Worm (Caenorhabditis elegans) whole organism, late embryonic: ENCODE results near the gene str-130.

Source experiments
- ama-1 ChIP-seq: fragments of 150-350 bp; optimal IDR thresholded peaks from 2 replicates; lab custom pipeline; 2014
- ceh-48 ChIP-seq: sonication (generic microtip); optimal IDR thresholded peaks from 2 replicates; lab custom pipeline; 2016; ENCODE audit warnings: missing genetic modification characterization, inconsistent platforms, missing compliant biosample characterization
- ceh-9 ChIP-seq: sonication (generic microtip); optimal IDR thresholded peaks from 2 replicates; lab custom pipeline; 2016; ENCODE audit warnings: mild to moderate bottlenecking, missing genetic modification characterization, inconsistent platforms, missing compliant biosample characterization
- ets-4 ChIP-seq: sonication (generic microtip); optimal IDR thresholded peaks from 2 replicates; lab custom pipeline; 2016; ENCODE audit warnings: missing genetic modification characterization, missing compliant biosample characterization
- mec-3 ChIP-seq: sonication (generic microtip); optimal IDR thresholded peaks from 2 replicates; lab custom pipeline; 2016; ENCODE audit warnings: borderline replicate concordance, missing genetic modification characterization, missing compliant biosample characterization
- npax-4 ChIP-seq: sonication (generic microtip); optimal IDR thresholded peaks from 2 replicates; lab custom pipeline; 2016; ENCODE audit warnings: missing genetic modification characterization, missing compliant biosample characterization
- pha-2 ChIP-seq: sonication (generic microtip); optimal IDR thresholded peaks from 2 replicates; lab custom pipeline; 2017; ENCODE audit warnings: mild to moderate bottlenecking, missing genetic modification characterization, missing compliant biosample characterization
- pha-4 ChIP-seq: fragments of 150-350 bp; optimal IDR thresholded peaks from 2 replicates; lab custom pipeline; 2018; ENCODE audit warnings: missing biosample characterization, missing genetic modification reagents, missing genetic modification characterization
- rnt-1 ChIP-seq: sonication (generic microtip); optimal IDR thresholded peaks from 2 replicates; lab custom pipeline; 2016; ENCODE audit warnings: missing genetic modification characterization, missing compliant biosample characterization
- unc-86 ChIP-seq: sonication (generic microtip); optimal IDR thresholded peaks from 2 replicates; lab custom pipeline; 2016; ENCODE audit warnings: missing genetic modification characterization, missing compliant biosample characterization
- zip-5 ChIP-seq: sonication (generic microtip); optimal IDR thresholded peaks from 2 replicates; lab custom pipeline; 2016; ENCODE audit warnings: missing genetic modification characterization, missing compliant biosample characterization

ce11 chrV:8098239-8098638 lies 7.7 kb upstream of the str-130 start, which contains the start of gene str-145:
- TF ChIP-seq npax-4 (tag; lab: Kevin White, UChicago) (no peak), zip-5 (no peak), rnt-1 (no peak), ets-4 (tag; lab: Kevin White, UChicago) (no peak), mec-3 (tag; lab: Kevin White, UChicago) (no peak), pha-4 (no peak), unc-86 (tag; lab: Kevin White, UChicago) (no peak), ceh-48 (tag; lab: Kevin White, UChicago) (no peak), ama-1 (no peak), ceh-9 (tag; lab: Kevin White, UChicago) (no peak), pha-2 (no peak)
